Worm (Caenorhabditis elegans) whole organism, L2 larva: ENCODE measurements around the gene F28H7.3.

Experiments used
- C34F6.9 ChIP-seq: fragments of 150-350 bp; optimal IDR thresholded peaks from 2 replicates; lab custom pipeline; 2014; ENCODE audit warnings: missing biosample characterization, missing genetic modification characterization
- Y55F3AM.14 ChIP-seq: fragments of 200-800 bp; sonication (Bioruptor generic); optimal IDR thresholded peaks from 2 replicates; lab custom pipeline; 2018; ENCODE audit warnings: mild to moderate bottlenecking, missing genetic modification characterization, missing compliant biosample characterization
- ZK546.5 ChIP-seq: sonication (generic microtip); optimal IDR thresholded peaks from 2 replicates; lab custom pipeline; 2017; ENCODE audit warnings: missing biosample characterization, missing genetic modification characterization
- alr-1 ChIP-seq: fragments of 150-350 bp; optimal IDR thresholded peaks from 2 replicates; lab custom pipeline; 2014; ENCODE audit warnings: missing biosample characterization, missing genetic modification characterization
- aly-2 ChIP-seq: fragments of 150-350 bp; optimal IDR thresholded peaks from 2 replicates; lab custom pipeline; 2014; ENCODE audit warnings: missing biosample characterization, missing genetic modification characterization
- blmp-1 ChIP-seq: sonication (generic microtip); optimal IDR thresholded peaks from 2 replicates; lab custom pipeline; 2017; ENCODE audit warnings: missing genetic modification characterization, mild to moderate bottlenecking, missing compliant biosample characterization, antibody characterized with exemption, moderate library complexity; ENCODE audit not compliant: insufficient read depth
- ceh-16 ChIP-seq: fragments of 150-350 bp; optimal IDR thresholded peaks from 2 replicates; lab custom pipeline; 2014; ENCODE audit warnings: missing biosample characterization, missing genetic modification characterization
- ceh-82 ChIP-seq: fragments of 150-350 bp; optimal IDR thresholded peaks from 2 replicates; lab custom pipeline; 2014; ENCODE audit warnings: missing biosample characterization, missing genetic modification characterization
- crh-2 ChIP-seq: sonication (generic microtip); optimal IDR thresholded peaks from 2 replicates; lab custom pipeline; 2017; ENCODE audit warnings: missing biosample characterization, missing genetic modification characterization
- elt-1 ChIP-seq: fragments of 150-350 bp; optimal IDR thresholded peaks from 2 replicates; lab custom pipeline; 2014; ENCODE audit warnings: missing biosample characterization, missing genetic modification characterization
- fos-1 ChIP-seq: fragments of 150-350 bp; optimal IDR thresholded peaks from 2 replicates; lab custom pipeline; 2014; ENCODE audit warnings: missing biosample characterization, missing genetic modification characterization
- gmeb-1 ChIP-seq: fragments of 150-350 bp; optimal IDR thresholded peaks from 2 replicates; lab custom pipeline; 2014; ENCODE audit warnings: missing biosample characterization, missing genetic modification characterization
- lin-11 ChIP-seq: fragments of 150-350 bp; sonication (generic microtip); optimal IDR thresholded peaks from 2 replicates; lab custom pipeline; 2014; ENCODE audit warnings: missing biosample characterization, missing genetic modification characterization, inconsistent platforms, mixed read lengths
- lin-13 ChIP-seq: fragments of 150-350 bp; optimal IDR thresholded peaks from 2 replicates; lab custom pipeline; 2014; ENCODE audit warnings: missing biosample characterization, missing genetic modification reagents, missing genetic modification characterization
- lin-39 ChIP-seq: fragments of 150-350 bp; optimal IDR thresholded peaks from 2 replicates; lab custom pipeline; 2014; ENCODE audit warnings: missing biosample characterization, missing genetic modification reagents, missing genetic modification characterization
- lsy-2 ChIP-seq, 2 experiments: fragments of 150-350 bp in 1 of 2; sonication (generic microtip) in 1 of 2; optimal IDR thresholded peaks; 2 replicates each; lab custom pipeline; 2014 to 2017; ENCODE audit warnings: missing biosample characterization in 2 of 2, missing genetic modification characterization in 2 of 2
- mab-5 ChIP-seq: fragments of 150-350 bp; optimal IDR thresholded peaks from 2 replicates; lab custom pipeline; 2014; ENCODE audit warnings: missing biosample characterization, missing genetic modification characterization
- mbf-1 ChIP-seq: sonication (generic microtip); optimal IDR thresholded peaks from 2 replicates; lab custom pipeline; 2017; ENCODE audit warnings: missing biosample characterization, missing genetic modification characterization
- mdl-1 ChIP-seq, 2 experiments: fragments of 150-350 bp in 1 of 2; sonication (generic microtip) in 1 of 2; optimal IDR thresholded peaks; 2 replicates each; lab custom pipeline; 2017; ENCODE audit warnings: missing biosample characterization in 2 of 2, missing genetic modification characterization in 2 of 2
- nhr-129 ChIP-seq: fragments of 150-350 bp; optimal IDR thresholded peaks from 2 replicates; lab custom pipeline; 2014; ENCODE audit warnings: missing biosample characterization, missing genetic modification characterization
- nhr-23 ChIP-seq: fragments of 150-350 bp; optimal IDR thresholded peaks from 2 replicates; lab custom pipeline; 2014; ENCODE audit warnings: missing biosample characterization, missing genetic modification reagents, missing genetic modification characterization
- nhr-237 ChIP-seq: fragments of 150-350 bp; optimal IDR thresholded peaks from 2 replicates; lab custom pipeline; 2014; ENCODE audit warnings: missing biosample characterization, missing genetic modification characterization
- nhr-25 ChIP-seq: fragments of 150-350 bp; sonication (generic microtip); optimal IDR thresholded peaks from 3 replicates; lab custom pipeline; 2014; ENCODE audit warnings: missing biosample characterization, missing genetic modification characterization
- nhr-6 ChIP-seq: fragments of 150-350 bp; optimal IDR thresholded peaks from 2 replicates; lab custom pipeline; 2014; ENCODE audit warnings: missing biosample characterization, missing genetic modification characterization
- nhr-77 ChIP-seq: fragments of 150-350 bp; optimal IDR thresholded peaks from 2 replicates; lab custom pipeline; 2014; ENCODE audit warnings: missing biosample characterization, missing genetic modification characterization
- peb-1 ChIP-seq: fragments of 150-350 bp; optimal IDR thresholded peaks from 2 replicates; lab custom pipeline; 2014; ENCODE audit warnings: missing biosample characterization, missing genetic modification characterization
- sem-4 ChIP-seq: fragments of 150-350 bp; optimal IDR thresholded peaks from 2 replicates; lab custom pipeline; 2014; ENCODE audit warnings: missing biosample characterization, missing genetic modification reagents, missing genetic modification characterization
- skn-1 ChIP-seq: sonication (generic microtip); optimal IDR thresholded peaks from 2 replicates; lab custom pipeline; 2017; ENCODE audit warnings: missing biosample characterization, missing genetic modification characterization
- sma-3 ChIP-seq: sonication (generic microtip); optimal IDR thresholded peaks from 2 replicates; lab custom pipeline; 2016; ENCODE audit warnings: missing genetic modification reagents, missing genetic modification characterization, missing compliant biosample characterization
- sma-9 ChIP-seq, 2 experiments: fragments of 150-350 bp in 1 of 2; sonication (generic microtip) in 1 of 2; optimal IDR thresholded peaks; 2 replicates each; lab custom pipeline; 2014 to 2016; ENCODE audit warnings: missing genetic modification characterization in 2 of 2, mild to moderate bottlenecking in 1 of 2, missing biosample characterization in 1 of 2, missing compliant biosample characterization in 1 of 2, missing genetic modification reagents in 1 of 2, moderate library complexity in 1 of 2
- unc-39 ChIP-seq: fragments of 150-350 bp; optimal IDR thresholded peaks from 2 replicates; lab custom pipeline; 2014; ENCODE audit warnings: missing biosample characterization, missing genetic modification characterization
- zag-1 ChIP-seq: fragments of 150-350 bp; optimal IDR thresholded peaks from 2 replicates; lab custom pipeline; 2014; ENCODE audit warnings: missing biosample characterization, missing genetic modification characterization
- ztf-1 ChIP-seq: fragments of 200-800 bp; sonication (Bioruptor generic); conservative IDR thresholded peaks from 2 replicates; pipeline ENCODE4 v1.3.6; 2022; ENCODE audit warnings: missing genetic modification characterization, missing compliant biosample characterization
- ztf-11 ChIP-seq: sonication (generic microtip); optimal IDR thresholded peaks from 2 replicates; lab custom pipeline; 2017; ENCODE audit warnings: missing biosample characterization, missing genetic modification characterization
- ztf-4 ChIP-seq: fragments of 150-350 bp; optimal IDR thresholded peaks from 2 replicates; lab custom pipeline; 2014; ENCODE audit warnings: missing biosample characterization, missing genetic modification characterization

Gene F28H7.3

ce11 chrV:10776528-10777055 is 26.0 kb upstream of the F28H7.3 start, which contains the start of gene D1054.5:
Gene D1054.5 (minus strand): TSS chrV:10776578.
- no peak for TF ChIP-seq C34F6.9 (tag; lab: Kevin White, UChicago)
- TF ChIP-seq lin-13 (GFP tag; lab: Kevin White, UChicago): no peak
- TF ChIP-seq fos-1 (tag; lab: Kevin White, UChicago): peak; percentile 92
- no peak for TF ChIP-seq nhr-237 (tag; lab: Kevin White, UChicago)
- peak; percentile 45 for TF ChIP-seq crh-2 (tag; lab: Kevin White, UChicago)
- no peak for TF ChIP-seq nhr-6 (tag; lab: Kevin White, UChicago)
- TF ChIP-seq gmeb-1 (tag; lab: Kevin White, UChicago): peak; percentile 1
- peak; percentile 83 for TF ChIP-seq sma-9 (GFP tag; optimal IDR thresholded peaks at IDR 0.05; lab: Kevin White, UChicago)
- no peak for TF ChIP-seq sma-9 (tag; optimal IDR thresholded peaks at IDR 0.05; lab: Kevin White, UChicago)

- TF ChIP-seq zag-1 (tag; lab: Kevin White, UChicago): no peak
- no peak for TF ChIP-seq ztf-1 (GFP tag; lab: Robert Waterston, UW)
- no peak for TF ChIP-seq ceh-82 (tag; lab: Kevin White, UChicago)
- TF ChIP-seq crh-2 (tag; lab: Kevin White, UChicago): no peak
- no peak for TF ChIP-seq fos-1 (tag; lab: Kevin White, UChicago)
- no peak for TF ChIP-seq lin-11
- no peak for TF ChIP-seq ZK546.5 (tag; lab: Kevin White, UChicago)
- no peak for TF ChIP-seq C34F6.9 (tag; lab: Kevin White, UChicago)
- TF ChIP-seq ztf-4 (tag; lab: Kevin White, UChicago): no peak
- no peak for TF ChIP-seq mbf-1 (tag; lab: Kevin White, UChicago)
- no peak for TF ChIP-seq Y55F3AM.14 (GFP tag; lab: Kevin White, UChicago)
- no peak for TF ChIP-seq mdl-1 (tag; optimal IDR thresholded peaks at IDR 0.05; lab: Kevin White, UChicago)
- no peak for TF ChIP-seq skn-1 (tag; lab: Kevin White, UChicago)
- no peak for TF ChIP-seq nhr-25 (tag; lab: Kevin White, UChicago)
- no peak for TF ChIP-seq sma-3 (GFP tag; lab: Kevin White, UChicago)
Observed at ce11 chrV:10773216-10773615, 22.6 kb upstream of the F28H7.3 start.

- no peak for TF ChIP-seq aly-2
- TF ChIP-seq lin-11: no peak
- no peak for TF ChIP-seq sma-3 (GFP tag; lab: Kevin White, UChicago)
- TF ChIP-seq ZK546.5 (tag; lab: Kevin White, UChicago): no peak
- no peak for TF ChIP-seq nhr-25 (tag; lab: Kevin White, UChicago)
- TF ChIP-seq ceh-16: no peak
- TF ChIP-seq mdl-1 (tag; optimal IDR thresholded peaks at IDR 0.05; lab: Kevin White, UChicago): no peak
- no peak for TF ChIP-seq nhr-77
- no peak for TF ChIP-seq lin-39
- no peak for TF ChIP-seq elt-1 (tag; lab: Kevin White, UChicago)
- TF ChIP-seq alr-1 (tag; lab: Kevin White, UChicago): no peak
Observed at ce11 chrV:10771390-10771789, 20.8 kb upstream of the F28H7.3 start, which contains the start of gene D1054.3. Gene D1054.3 (plus strand): TSS chrV:10771451.

- TF ChIP-seq crh-2 (tag; lab: Kevin White, UChicago) (peak; percentile 24), blmp-1 (tag; lab: Kevin White, UChicago) (no peak), Y55F3AM.14 (GFP tag; lab: Kevin White, UChicago) (no peak), sem-4 (no peak), C34F6.9 (tag; lab: Kevin White, UChicago) (peak; percentile 50), sma-9 (GFP tag; optimal IDR thresholded peaks at IDR 0.05; lab: Kevin White, UChicago) (no peak), sma-9 (tag; optimal IDR thresholded peaks at IDR 0.05; lab: Kevin White, UChicago) (no peak), ztf-1 (GFP tag; lab: Robert Waterston, UW) (no peak), nhr-23 (no peak), skn-1 (tag; lab: Kevin White, UChicago) (peak; percentile 81), ztf-11 (tag; lab: Kevin White, UChicago) (no peak), mab-5 (tag; lab: Kevin White, UChicago) (no peak), nhr-129 (no peak), nhr-77 (no peak), nhr-25 (tag; lab: Kevin White, UChicago) (no peak), peb-1 (no peak), lsy-2 (tag; optimal IDR thresholded peaks at IDR 0.05; lab: Kevin White, UChicago) (peak in 1 of 2 experiments; percentile 36), unc-39 (tag; lab: Kevin White, UChicago) (no peak), lin-39 (no peak), lin-13 (GFP tag; lab: Kevin White, UChicago) (no peak)
- TF ChIP-seq, all 48 proteins: peak for 4
Observed at ce11 chrV:10770026-10770425, 19.4 kb upstream of the F28H7.3 start, which contains the start of the genes D1054.1 and pas-2. Gene D1054.1 (minus strand): TSS chrV:10770217. Gene pas-2 (plus strand): TSS chrV:10770368.
